Fruit fly (Drosophila melanogaster) whole organism: ENCODE data around the gene CG31104.

Source experiments
- CG8478 ChIP-seq: fragments of >200 bp; optimal IDR thresholded peaks from 2 replicates; lab custom pipeline; 2018; ENCODE audit warnings: inconsistent platforms
- Dll ChIP-seq: fragments of >200 bp; optimal IDR thresholded peaks from 2 replicates; lab custom pipeline; 2017
- EcR ChIP-seq, 2 experiments: fragments of >200 bp; optimal IDR thresholded peaks; 2 replicates each; lab custom pipeline; 2017; ENCODE audit warnings: missing biosample characterization in 2 of 2, missing genetic modification characterization in 2 of 2, missing genetic modification reagents in 2 of 2
- pan ChIP-seq: fragments of >200 bp; optimal IDR thresholded peaks from 2 replicates; lab custom pipeline; 2017
- psq ChIP-seq: fragments of >200 bp; optimal IDR thresholded peaks from 2 replicates; lab custom pipeline; 2017
- usp ChIP-seq: fragments of >200 bp; optimal IDR thresholded peaks from 2 replicates; lab custom pipeline; 2017; ENCODE audit warnings: missing biosample characterization, missing genetic modification characterization, mixed read lengths

The CG31104 gene

DNA sequence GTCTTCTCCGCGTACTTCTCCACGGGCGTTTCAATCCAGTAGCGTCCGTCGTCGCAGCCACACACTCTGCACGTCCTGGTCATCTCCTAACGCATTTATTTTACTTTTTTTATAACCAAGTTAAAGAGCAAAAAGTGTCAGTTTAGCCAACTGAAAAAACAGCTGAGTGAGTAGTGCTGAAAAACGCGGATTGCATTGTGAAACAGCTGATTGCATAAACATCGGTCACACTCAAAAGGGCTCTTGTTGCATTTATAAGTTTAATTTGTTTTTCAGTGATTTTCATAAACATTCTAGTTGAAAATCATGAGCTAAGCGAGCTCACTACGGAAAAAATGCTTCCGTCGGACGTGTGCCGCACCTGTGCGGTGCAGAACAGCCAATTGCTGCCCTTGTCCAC lies 49.8 kb downstream of the CG31104 start, which contains the start of the genes CG10669 and CG11902:
Gene CG10669, minus strand, starts transcription at position 179 of the 400 bp plus-strand sequence.
Gene CG11902, plus strand, starts transcription at position 193 of the 400 bp plus-strand sequence.
- TF ChIP-seq pan (lab: Kevin White, UChicago) (no peak), CG8478 (lab: Kevin White, UChicago) (no peak), Dll (lab: Kevin White, UChicago) (no peak), psq (lab: Kevin White, UChicago) (no peak), usp (GFP tag; lab: Kevin White, UChicago) (no peak), EcR (GFP tag; optimal IDR thresholded peaks at IDR 0.05; lab: Kevin White, UChicago) (no peak)
